Fruit fly (Drosophila melanogaster) whole organism, embryonic: ENCODE results near the gene NdufV3.

Experiments used
- Ada2b ChIP-seq: fragments of 200-800 bp; sonication (Bioruptor generic); IDR thresholded peaks from 2 replicates; pipeline ENCODE4 v1.3.6; 2022; ENCODE audit warnings: missing biosample characterization, missing genetic modification characterization
- CG11093 ChIP-seq: fragments of 200-800 bp; sonication (Bioruptor generic); IDR thresholded peaks from 3 replicates; pipeline ENCODE4 v1.3.6; 2022; ENCODE audit warnings: missing biosample characterization, missing genetic modification characterization
- CG11398 ChIP-seq: fragments of 200-800 bp; sonication (Bioruptor generic); optimal IDR thresholded peaks from 2 replicates; lab custom pipeline; 2016; ENCODE audit warnings: missing biosample characterization, missing genetic modification characterization
- CG11504 ChIP-seq: fragments of 200-800 bp; sonication (Bioruptor generic); optimal IDR thresholded peaks from 3 replicates; lab custom pipeline; 2019; ENCODE audit warnings: missing biosample characterization, mild to moderate bottlenecking, missing genetic modification characterization, moderate library complexity
- CG12391 ChIP-seq: fragments of 200-800 bp; sonication (Bioruptor generic); optimal IDR thresholded peaks from 3 replicates; lab custom pipeline; 2018; ENCODE audit warnings: missing biosample characterization, mild to moderate bottlenecking, missing genetic modification characterization, moderate library complexity
- CG13123 ChIP-seq: fragments of 200-800 bp; sonication (Bioruptor generic); optimal IDR thresholded peaks from 2 replicates; lab custom pipeline; 2016; ENCODE audit warnings: missing biosample characterization, missing genetic modification characterization
- CG13296 ChIP-seq: fragments of 200-800 bp; sonication (Bioruptor generic); optimal IDR thresholded peaks from 3 replicates; lab custom pipeline; 2018; ENCODE audit warnings: missing biosample characterization, mild to moderate bottlenecking, missing genetic modification characterization
- CG14014 ChIP-seq: fragments of 200-800 bp; sonication (Bioruptor generic); IDR thresholded peaks from 2 replicates; pipeline ENCODE4 v1.3.6; 2022; ENCODE audit warnings: missing biosample characterization, missing genetic modification characterization
- CG14050 ChIP-seq: fragments of 200-800 bp; sonication (Bioruptor generic); IDR thresholded peaks from 3 replicates; pipeline ENCODE4 v1.3.6; 2022; ENCODE audit warnings: missing biosample characterization, missing genetic modification characterization
- CG14441 ChIP-seq: fragments of 200-800 bp; sonication (Bioruptor generic); IDR thresholded peaks from 2 replicates; pipeline ENCODE4 v1.3.6; 2022; ENCODE audit warnings: missing biosample characterization, missing genetic modification characterization
- CG14860 ChIP-seq: fragments of 200-800 bp; sonication (Bioruptor generic); IDR thresholded peaks from 3 replicates; pipeline ENCODE4 v1.3.6; 2022; ENCODE audit warnings: missing biosample characterization, missing genetic modification characterization; ENCODE audit not compliant: partially characterized antibody
- CG15479 ChIP-seq: fragments of 200-800 bp; sonication (Bioruptor generic); optimal IDR thresholded peaks from 3 replicates; lab custom pipeline; 2019; ENCODE audit warnings: missing biosample characterization, mild to moderate bottlenecking, missing genetic modification characterization, moderate library complexity
- CG32772 ChIP-seq: fragments of 200-800 bp; sonication (Bioruptor generic); IDR thresholded peaks from 2 replicates; pipeline ENCODE4 v1.3.6; 2022; ENCODE audit warnings: missing biosample characterization, missing genetic modification characterization
- CG3995 ChIP-seq: fragments of 200-800 bp; sonication (Bioruptor generic); optimal IDR thresholded peaks from 3 replicates; lab custom pipeline; 2016; ENCODE audit warnings: missing biosample characterization, missing genetic modification characterization
- CG6272 ChIP-seq: fragments of 200-800 bp; sonication (Bioruptor generic); IDR thresholded peaks from 2 replicates; pipeline ENCODE4 v1.3.6; 2022; ENCODE audit warnings: missing biosample characterization, missing genetic modification characterization
- CG9876 ChIP-seq: fragments of 200-800 bp; sonication (Bioruptor generic); optimal IDR thresholded peaks from 2 replicates; lab custom pipeline; 2016; ENCODE audit warnings: missing biosample characterization, missing genetic modification characterization
- CkIIα-i1 ChIP-seq: fragments of 200-800 bp; sonication (Bioruptor generic); IDR thresholded peaks from 2 replicates; pipeline ENCODE4 v1.3.6; 2022; ENCODE audit warnings: missing biosample characterization, missing genetic modification characterization
- D19A ChIP-seq: fragments of 200-800 bp; optimal IDR thresholded peaks from 3 replicates; lab custom pipeline; 2019; ENCODE audit warnings: missing biosample characterization, mild to moderate bottlenecking, missing genetic modification characterization, moderate library complexity
- Dbx ChIP-seq: fragments of 200-800 bp; sonication (Bioruptor generic); IDR thresholded peaks from 3 replicates; pipeline ENCODE4 v1.3.6; 2022; ENCODE audit warnings: missing biosample characterization, missing genetic modification characterization
- Dek ChIP-seq: fragments of 200-800 bp; sonication (Bioruptor generic); optimal IDR thresholded peaks from 3 replicates; lab custom pipeline; 2019; ENCODE audit warnings: missing biosample characterization, mild to moderate bottlenecking, missing genetic modification characterization, moderate library complexity
- Dfd ChIP-seq, 2 experiments: fragments of >200 bp; optimal IDR thresholded peaks; 2 replicates each; lab custom pipeline; 2017; ENCODE audit warnings: missing biosample characterization in 2 of 2, missing genetic modification characterization in 2 of 2
- Drgx ChIP-seq: fragments of 200-800 bp; sonication (Bioruptor generic); IDR thresholded peaks from 2 replicates; pipeline ENCODE4 v1.3.6; 2022; ENCODE audit warnings: missing biosample characterization, missing genetic modification characterization
- Ets65A ChIP-seq: fragments of 200-800 bp; sonication (Bioruptor generic); peaks from one replicate; lab custom pipeline; 2016; ENCODE audit warnings: missing biosample characterization, missing genetic modification characterization
- HLH4C ChIP-seq: fragments of 200-800 bp; sonication (Bioruptor generic); IDR thresholded peaks from 3 replicates; pipeline ENCODE4 v1.3.6; 2022; ENCODE audit warnings: missing biosample characterization, missing genetic modification characterization; ENCODE audit not compliant: partially characterized antibody
- MESR4 ChIP-seq: fragments of 200-800 bp; sonication (Bioruptor generic); optimal IDR thresholded peaks from 2 replicates; lab custom pipeline; 2018; ENCODE audit warnings: missing biosample characterization, mild to moderate bottlenecking, missing genetic modification characterization, moderate library complexity
- Med ChIP-seq: fragments of 200-800 bp; sonication (Bioruptor generic); peaks from one replicate; lab custom pipeline; 2016; ENCODE audit warnings: missing biosample characterization, missing genetic modification characterization, mild to moderate bottlenecking, inconsistent platforms, moderate library complexity
- NFAT ChIP-seq: fragments of 200-800 bp; sonication (Bioruptor generic); IDR thresholded peaks from 2 replicates; pipeline ENCODE4 v1.3.6; 2022; ENCODE audit warnings: missing biosample characterization, missing genetic modification characterization
- Nf-YC ChIP-seq: fragments of 200-800 bp; optimal IDR thresholded peaks from 3 replicates; lab custom pipeline; 2019; ENCODE audit warnings: missing biosample characterization, mild to moderate bottlenecking, missing genetic modification characterization, moderate library complexity
- PHDP ChIP-seq: fragments of 200-800 bp; sonication (Bioruptor generic); optimal IDR thresholded peaks from 3 replicates; lab custom pipeline; 2018; ENCODE audit warnings: missing biosample characterization, mild to moderate bottlenecking, missing genetic modification characterization, moderate library complexity
- Poxn ChIP-seq: fragments of 200-800 bp; sonication (Bioruptor generic); IDR thresholded peaks from 2 replicates; pipeline ENCODE4 v1.3.6; 2022; ENCODE audit warnings: missing biosample characterization, missing genetic modification characterization
- Rfx ChIP-seq: fragments of 200-800 bp; sonication (Bioruptor generic); IDR thresholded peaks from 2 replicates; pipeline ENCODE4 v1.3.6; 2022; ENCODE audit warnings: missing biosample characterization, missing genetic modification characterization
- Scr ChIP-seq: fragments of 200-800 bp; sonication (Bioruptor generic); IDR thresholded peaks from 2 replicates; pipeline ENCODE4 v1.3.6; 2022; ENCODE audit warnings: missing biosample characterization, missing genetic modification characterization; ENCODE audit not compliant: partially characterized antibody
- cg ChIP-seq: fragments of 200-800 bp; sonication (Bioruptor generic); optimal IDR thresholded peaks from 3 replicates; lab custom pipeline; 2019; ENCODE audit warnings: missing biosample characterization, mild to moderate bottlenecking, missing genetic modification characterization, moderate library complexity
- en ChIP-seq: fragments of 200-800 bp; sonication (Bioruptor generic); optimal IDR thresholded peaks from 2 replicates; lab custom pipeline; 2016; ENCODE audit warnings: missing biosample characterization, missing genetic modification characterization
- exex ChIP-seq: fragments of 200-800 bp; sonication (Bioruptor generic); optimal IDR thresholded peaks from 4 replicates; lab custom pipeline; 2018; ENCODE audit warnings: missing biosample characterization, mild to moderate bottlenecking, missing genetic modification characterization, moderate library complexity
- her ChIP-seq: fragments of 200-800 bp; sonication (Bioruptor generic); optimal IDR thresholded peaks from 2 replicates; lab custom pipeline; 2016; ENCODE audit warnings: missing biosample characterization, missing genetic modification characterization
- jigr1 ChIP-seq: fragments of 200-800 bp; sonication (Bioruptor generic); IDR thresholded peaks from 3 replicates; pipeline ENCODE4 v1.3.6; 2022; ENCODE audit warnings: missing biosample characterization, missing genetic modification characterization
- lab ChIP-seq: fragments of 200-800 bp; sonication (Bioruptor generic); optimal IDR thresholded peaks from 3 replicates; lab custom pipeline; 2017; ENCODE audit warnings: missing biosample characterization, missing genetic modification characterization, mild to moderate bottlenecking, moderate library complexity, missing genetic modification reagents
- nmo ChIP-seq: fragments of 200-800 bp; sonication (Bioruptor generic); optimal IDR thresholded peaks from 2 replicates; lab custom pipeline; 2018; ENCODE audit warnings: missing biosample characterization, mild to moderate bottlenecking, missing genetic modification characterization, moderate library complexity
- nom ChIP-seq: fragments of 200-800 bp; sonication (Bioruptor generic); optimal IDR thresholded peaks from 2 replicates; lab custom pipeline; 2017; ENCODE audit warnings: missing biosample characterization, missing genetic modification characterization, mild to moderate bottlenecking, moderate library complexity, missing genetic modification reagents
- pan ChIP-seq, 4 experiments: fragments of >200 bp in 3 of 4; fragments of 200-800 bp in 1 of 4; sonication (Bioruptor generic) in 1 of 4; optimal IDR thresholded peaks in 3 of 4; IDR thresholded peaks in 1 of 4; 2 replicates each; pipeline versions ENCODE4 v1.3.6 to Lab custom; 2017 to 2022; ENCODE audit warnings: missing biosample characterization in 2 of 4, missing genetic modification characterization in 2 of 4, mixed read lengths in 1 of 4
- pho ChIP-seq: fragments of 200-800 bp; sonication (Bioruptor generic); optimal IDR thresholded peaks from 2 replicates; lab custom pipeline; 2016; ENCODE audit warnings: missing biosample characterization, missing genetic modification characterization
- ro ChIP-seq: fragments of 200-800 bp; sonication (Bioruptor generic); IDR thresholded peaks from 2 replicates; pipeline ENCODE4 v1.3.6; 2022; ENCODE audit warnings: missing biosample characterization, missing genetic modification characterization
- sc ChIP-seq, 3 experiments: fragments of >200 bp in 2 of 3; fragments of 200-800 bp in 1 of 3; sonication (Bioruptor generic) in 1 of 3; optimal IDR thresholded peaks; 2 replicates in 2 of 3; 3 replicates in 1 of 3; lab custom pipeline; 2017; ENCODE audit warnings: mild to moderate bottlenecking in 1 of 3, missing biosample characterization in 1 of 3, missing genetic modification characterization in 1 of 3, missing genetic modification reagents in 1 of 3
- schlank ChIP-seq: fragments of 200-800 bp; sonication (Bioruptor generic); optimal IDR thresholded peaks from 2 replicates; lab custom pipeline; 2018; ENCODE audit warnings: missing biosample characterization, mild to moderate bottlenecking, missing genetic modification characterization
- scrt ChIP-seq: fragments of 200-800 bp; sonication (Bioruptor generic); optimal IDR thresholded peaks from 2 replicates; lab custom pipeline; 2018; ENCODE audit warnings: missing biosample characterization, mild to moderate bottlenecking, missing genetic modification characterization, moderate library complexity
- wek ChIP-seq: fragments of 200-800 bp; sonication (Bioruptor generic); optimal IDR thresholded peaks from 3 replicates; lab custom pipeline; 2018; ENCODE audit warnings: missing biosample characterization, mild to moderate bottlenecking, missing genetic modification characterization, moderate library complexity

Gene NdufV3

dm6 chrX:11350505-11351327 is 918 bp downstream of the NdufV3 start, which contains the start of gene CG1737 (continued):
- TF ChIP-seq CG14860 (no peak), D19A (tag; lab: Kevin White, UChicago) (no peak), Scr (GFP tag; lab: Robert Waterston, UW) (peak; percentile 33; the same call in 1 of the 2 replicates), CG32772 (GFP tag; lab: Robert Waterston, UW) (peak; percentile 66), MESR4 (GFP tag; lab: Kevin White, UChicago) (peak; percentile 90), Ets65A (peak; percentile 1), CG11504 (no peak), Dfd (GFP tag; optimal IDR thresholded peaks at IDR 0.05; lab: Kevin White, UChicago) (no peak), CG6272 (GFP tag; lab: Robert Waterston, UW) (no peak), CG15479 (GFP tag; lab: Kevin White, UChicago) (peak; percentile 56)

dm6 chrX:11351351-11351750 is 1.6 kb downstream of the NdufV3 start:
- TF ChIP-seq CG14050 (GFP tag; lab: Robert Waterston, UW) (peak; percentile 93), CG9876 (GFP tag; lab: Kevin White, UChicago) (peak; percentile 93), cg (peak; percentile 71), her (GFP tag; lab: Kevin White, UChicago) (peak; percentile 92), CkIIα-i1 (GFP tag; lab: Robert Waterston, UW) (peak; percentile 72; the same call in 1 of the 2 replicates), PHDP (tag; lab: Kevin White, UChicago) (peak; percentile 91), Dbx (GFP tag; lab: Robert Waterston, UW) (peak; percentile 92), pan (optimal IDR thresholded peaks at IDR 0.05; lab: Kevin White, UChicago) (no peak), pan (GFP tag; optimal IDR thresholded peaks at IDR 0.05 in 1 of 2, IDR thresholded peaks at IDR 0.05 in 1 of 2) (peak in 1 of 2 experiments; percentile 96), Rfx (peak; percentile 96), CG13296 (GFP tag; lab: Kevin White, UChicago) (peak; percentile 92), Ada2b (peak; percentile 96), CG11398 (GFP tag; lab: Kevin White, UChicago) (peak; percentile 87), exex (tag; lab: Kevin White, UChicago) (no peak), CG14014 (GFP tag; lab: Robert Waterston, UW) (peak; percentile 95), jigr1 (GFP tag; lab: Robert Waterston, UW) (peak; percentile 90), HLH4C (GFP tag; lab: Robert Waterston, UW) (no peak), sc (optimal IDR thresholded peaks at IDR 0.05; lab: Kevin White, UChicago) (no peak), sc (GFP tag; optimal IDR thresholded peaks at IDR 0.05; lab: Kevin White, UChicago) (peak; percentile 74), wek (GFP tag; lab: Kevin White, UChicago) (peak; percentile 89), en (peak; percentile 88), nmo (peak; percentile 93), ro (GFP tag; lab: Robert Waterston, UW) (peak; percentile 89), CG12391 (peak; percentile 89), CG3995 (GFP tag; lab: Kevin White, UChicago) (peak; percentile 71), NFAT (peak; percentile 95), Drgx (GFP tag; lab: Robert Waterston, UW) (peak; percentile 98), Med (GFP tag; lab: Kevin White, UChicago) (peak; percentile 99), Poxn (GFP tag; lab: Robert Waterston, UW) (peak; percentile 78), CG14441 (GFP tag; lab: Robert Waterston, UW) (peak; percentile 96), schlank (tag; lab: Kevin White, UChicago) (peak; percentile 88), lab (GFP tag; lab: Kevin White, UChicago) (peak; percentile 96), pho (GFP tag; lab: Kevin White, UChicago) (peak; percentile 90), CG13123 (GFP tag; lab: Kevin White, UChicago) (peak; percentile 84), Nf-YC (peak; percentile 76), scrt (GFP tag; lab: Kevin White, UChicago) (peak; percentile 81), CG11093 (GFP tag; lab: Robert Waterston, UW) (peak; percentile 94), nom (GFP tag; lab: Kevin White, UChicago) (peak; percentile 86), Dek (tag; lab: Kevin White, UChicago) (peak; percentile 88)
